Worm (Caenorhabditis elegans): ENCODE measurements around the gene Y43F8B.12.

DNA sequence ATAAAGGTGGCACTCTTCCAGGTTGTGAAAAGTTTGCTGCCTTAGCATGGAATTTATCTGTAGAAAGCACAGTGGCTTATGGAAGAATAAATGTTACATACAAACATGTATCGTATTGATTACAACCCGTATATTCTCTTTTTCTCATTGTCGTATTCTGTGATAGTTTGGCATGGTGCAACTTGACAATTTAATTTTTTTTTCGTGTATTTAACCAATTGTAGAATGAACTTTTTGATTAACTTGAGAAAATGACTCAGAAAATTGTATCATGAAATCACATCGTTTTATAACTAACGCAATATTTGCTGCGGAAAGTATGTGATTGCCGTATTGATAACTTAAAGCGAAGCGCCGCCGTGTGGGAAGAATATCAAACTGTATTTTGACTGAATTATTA is 11.1 kb upstream of the Y43F8B.12 start, which contains the start of gene Y43F8B.24:
- no peak for TF ChIP-seq ama-1 (optimal IDR thresholded peaks at IDR 0.05)
- no peak for TF ChIP-seq ama-1 (GFP tag; optimal IDR thresholded peaks at IDR 0.05)
- TF ChIP-seq snpc-4 (GFP tag; optimal IDR thresholded peaks at IDR 0.05), result no peak
- no peak for TF ChIP-seq snpc-4 (tag; optimal IDR thresholded peaks at IDR 0.05)
- TF ChIP-seq let-526 (GFP tag; IDR thresholded peaks at IDR 0.05), result no peak
- TF ChIP-seq F33H1.4 (GFP tag; IDR thresholded peaks at IDR 0.05), result no peak
- no peak for TF ChIP-seq lin-35 (GFP tag; optimal IDR thresholded peaks at IDR 0.05)
- TF ChIP-seq F37B4.10 (GFP tag; IDR thresholded peaks at IDR 0.05), result no peak
- no peak for TF ChIP-seq sdz-38 (tag; optimal IDR thresholded peaks at IDR 0.05)
- no peak for TF ChIP-seq hrde-1 (tag; optimal IDR thresholded peaks at IDR 0.05; ENCODE audit: borderline replicate concordance)
- TF ChIP-seq nhr-179 (tag; optimal IDR thresholded peaks at IDR 0.05), result no peak
- TF ChIP-seq dpl-1 (GFP tag; optimal IDR thresholded peaks at IDR 0.05), result no peak
- no peak for TF ChIP-seq efl-1 (GFP tag; optimal IDR thresholded peaks at IDR 0.05)
- no peak for TF ChIP-seq ztf-6 (GFP tag; IDR thresholded peaks at IDR 0.05)
- no peak for TF ChIP-seq ztf-26 (tag; optimal IDR thresholded peaks at IDR 0.05)
- no peak for TF ChIP-seq chd-7 (tag; optimal IDR thresholded peaks at IDR 0.05)
